Fruit fly (Drosophila melanogaster) whole organism, prepupa: Measurements from ENCODE around the gene CG31743.

Experiments used
- Blimp-1 ChIP-seq: fragments of 200-800 bp; sonication (Bioruptor generic); optimal IDR thresholded peaks from 3 replicates; lab custom pipeline; 2017; ENCODE audit warnings: missing biosample characterization, missing genetic modification characterization, mild to moderate bottlenecking, moderate library complexity, missing genetic modification reagents
- CG10669 ChIP-seq: fragments of 200-800 bp; sonication (Bioruptor generic); optimal IDR thresholded peaks from 3 replicates; lab custom pipeline; 2018; ENCODE audit warnings: missing biosample characterization, mild to moderate bottlenecking, missing genetic modification characterization, moderate library complexity
- CG11294 ChIP-seq: fragments of 200-800 bp; sonication (Bioruptor generic); IDR thresholded peaks from 2 replicates; pipeline ENCODE4 v1.3.6; 2022; ENCODE audit warnings: missing biosample characterization, missing genetic modification characterization
- CG11762 ChIP-seq: fragments of 200-800 bp; sonication (Bioruptor generic); optimal IDR thresholded peaks from 3 replicates; lab custom pipeline; 2016; ENCODE audit warnings: missing biosample characterization, missing genetic modification characterization; ENCODE audit not compliant: insufficient read depth
- CG15336 ChIP-seq: fragments of 200-800 bp; sonication (Bioruptor generic); IDR thresholded peaks from 2 replicates; pipeline ENCODE4 v1.3.6; 2022; ENCODE audit warnings: missing biosample characterization, missing genetic modification characterization
- CG1621 ChIP-seq: fragments of 200-800 bp; sonication (Bioruptor generic); optimal IDR thresholded peaks from 3 replicates; lab custom pipeline; 2018; ENCODE audit warnings: missing biosample characterization, mild to moderate bottlenecking, missing genetic modification characterization
- CG16779 ChIP-seq: fragments of 200-800 bp; sonication (Bioruptor generic); optimal IDR thresholded peaks from 3 replicates; lab custom pipeline; 2017; ENCODE audit warnings: missing biosample characterization, mild to moderate bottlenecking, missing genetic modification characterization
- CG32006 ChIP-seq: fragments of 200-800 bp; sonication (Bioruptor generic); optimal IDR thresholded peaks from 3 replicates; lab custom pipeline; 2017; ENCODE audit warnings: missing biosample characterization, mild to moderate bottlenecking, missing genetic modification characterization
- CG34406 ChIP-seq: fragments of 200-800 bp; sonication (Bioruptor generic); optimal IDR thresholded peaks from 3 replicates; lab custom pipeline; 2016; ENCODE audit warnings: missing biosample characterization, missing genetic modification characterization
- CG3919 ChIP-seq: fragments of 200-800 bp; sonication (Bioruptor generic); optimal IDR thresholded peaks from 3 replicates; lab custom pipeline; 2016; ENCODE audit warnings: missing biosample characterization, missing genetic modification characterization
- CG6276 ChIP-seq: fragments of 200-800 bp; sonication (Bioruptor generic); optimal IDR thresholded peaks from 2 replicates; lab custom pipeline; 2017; ENCODE audit warnings: missing biosample characterization, mild to moderate bottlenecking, missing genetic modification characterization
- CG6792 ChIP-seq: fragments of 200-800 bp; sonication (Bioruptor generic); optimal IDR thresholded peaks from 3 replicates; lab custom pipeline; 2016; ENCODE audit warnings: missing biosample characterization, missing genetic modification characterization
- CG7368 ChIP-seq: fragments of 200-800 bp; sonication (Bioruptor generic); optimal IDR thresholded peaks from 3 replicates; lab custom pipeline; 2016; ENCODE audit warnings: missing biosample characterization, missing genetic modification characterization
- CG8319 ChIP-seq: fragments of 200-800 bp; sonication (Bioruptor generic); optimal IDR thresholded peaks from 3 replicates; lab custom pipeline; 2016; ENCODE audit warnings: missing biosample characterization, missing genetic modification characterization
- CG8632 ChIP-seq: fragments of 200-800 bp; sonication (Bioruptor generic); optimal IDR thresholded peaks from 3 replicates; lab custom pipeline; 2016; ENCODE audit warnings: missing biosample characterization, missing genetic modification characterization
- CG9139 ChIP-seq: fragments of 200-800 bp; sonication (Bioruptor generic); optimal IDR thresholded peaks from 3 replicates; lab custom pipeline; 2017; ENCODE audit warnings: missing biosample characterization, mild to moderate bottlenecking, missing genetic modification characterization
- Eip78C ChIP-seq: fragments of 200-800 bp; sonication (Bioruptor generic); peaks from one replicate; lab custom pipeline; 2016; ENCODE audit warnings: missing biosample characterization, missing genetic modification characterization
- Eip93F ChIP-seq: fragments of 200-800 bp; sonication (Bioruptor generic); optimal IDR thresholded peaks from 2 replicates; lab custom pipeline; 2016; ENCODE audit warnings: missing biosample characterization, mild to moderate bottlenecking, missing genetic modification characterization
- Ets21C ChIP-seq: fragments of 200-800 bp; sonication (Bioruptor generic); optimal IDR thresholded peaks from 3 replicates; lab custom pipeline; 2016; ENCODE audit warnings: missing biosample characterization, missing genetic modification characterization
- Ets96B ChIP-seq: fragments of 200-800 bp; optimal IDR thresholded peaks from 2 replicates; lab custom pipeline; 2019; ENCODE audit warnings: missing biosample characterization, mild to moderate bottlenecking, missing genetic modification characterization, moderate library complexity
- Gug ChIP-seq: fragments of 200-800 bp; sonication (Bioruptor generic); IDR thresholded peaks from 2 replicates; pipeline ENCODE4 v1.3.6; 2022; ENCODE audit warnings: missing biosample characterization, missing genetic modification characterization
- Hr38 ChIP-seq: sonication (Bioruptor generic); optimal IDR thresholded peaks from 2 replicates; lab custom pipeline; 2016; ENCODE audit warnings: missing biosample characterization, missing genetic modification characterization
- Hr39 ChIP-seq: fragments of 200-800 bp; sonication (Bioruptor generic); optimal IDR thresholded peaks from 2 replicates; lab custom pipeline; 2016; ENCODE audit warnings: missing biosample characterization, missing genetic modification characterization
- Hr4 ChIP-seq: fragments of 200-800 bp; sonication (Bioruptor generic); optimal IDR thresholded peaks from 3 replicates; lab custom pipeline; 2016; ENCODE audit warnings: missing biosample characterization, missing genetic modification characterization
- Met ChIP-seq: fragments of 200-800 bp; sonication (Bioruptor generic); optimal IDR thresholded peaks from 3 replicates; lab custom pipeline; 2016; ENCODE audit warnings: missing biosample characterization, missing genetic modification characterization
- OdsH ChIP-seq: fragments of 200-800 bp; sonication (Bioruptor generic); optimal IDR thresholded peaks from 3 replicates; lab custom pipeline; 2016; ENCODE audit warnings: missing biosample characterization, missing genetic modification characterization
- Sox14 ChIP-seq: fragments of 200-800 bp; sonication (Bioruptor generic); optimal IDR thresholded peaks from 3 replicates; lab custom pipeline; 2016; ENCODE audit warnings: missing biosample characterization, missing genetic modification characterization
- Sox15 ChIP-seq: fragments of 200-800 bp; sonication (Bioruptor generic); optimal IDR thresholded peaks from 3 replicates; lab custom pipeline; 2016; ENCODE audit warnings: missing biosample characterization, missing genetic modification characterization
- achi ChIP-seq: fragments of 200-800 bp; sonication (Bioruptor generic); optimal IDR thresholded peaks from 3 replicates; lab custom pipeline; 2016; ENCODE audit warnings: missing biosample characterization, missing genetic modification characterization
- dsx ChIP-seq: fragments of 200-800 bp; optimal IDR thresholded peaks from 3 replicates; lab custom pipeline; 2019; ENCODE audit warnings: missing biosample characterization, mild to moderate bottlenecking, missing genetic modification characterization, moderate library complexity; ENCODE audit not compliant: poor library complexity, severe bottlenecking
- eg ChIP-seq: fragments of 200-800 bp; sonication (Bioruptor generic); IDR thresholded peaks from 3 replicates; pipeline ENCODE4 v1.3.6; 2022; ENCODE audit warnings: missing biosample characterization, missing genetic modification characterization
- esn ChIP-seq: fragments of 200-800 bp; sonication (Bioruptor generic); optimal IDR thresholded peaks from 2 replicates; lab custom pipeline; 2016; ENCODE audit warnings: missing biosample characterization, mild to moderate bottlenecking, missing genetic modification characterization, moderate library complexity
- fkh ChIP-seq: fragments of 200-800 bp; sonication (Bioruptor generic); optimal IDR thresholded peaks from 3 replicates; lab custom pipeline; 2017; ENCODE audit warnings: missing biosample characterization, mild to moderate bottlenecking, missing genetic modification characterization, moderate library complexity
- lz ChIP-seq: fragments of 200-800 bp; sonication (Bioruptor generic); optimal IDR thresholded peaks from 3 replicates; lab custom pipeline; 2016; ENCODE audit warnings: missing biosample characterization, missing genetic modification characterization
- pdm3 ChIP-seq: fragments of 200-800 bp; sonication (Bioruptor generic); optimal IDR thresholded peaks from 3 replicates; lab custom pipeline; 2016; ENCODE audit warnings: missing biosample characterization, missing genetic modification characterization
- salr ChIP-seq, 2 experiments: fragments of 200-800 bp; sonication (Bioruptor generic); optimal IDR thresholded peaks; 3 replicates each; lab custom pipeline; 2016 to 2018; ENCODE audit warnings: missing biosample characterization in 2 of 2, missing genetic modification characterization in 2 of 2, mild to moderate bottlenecking in 1 of 2
- ss ChIP-seq, 2 experiments: fragments of 200-800 bp; sonication (Bioruptor generic); optimal IDR thresholded peaks; 2 replicates in 1 of 2; 3 replicates in 1 of 2; lab custom pipeline; 2017 to 2018; ENCODE audit warnings: mild to moderate bottlenecking in 2 of 2, missing biosample characterization in 2 of 2, missing genetic modification characterization in 2 of 2, moderate library complexity in 1 of 2
- svp ChIP-seq: fragments of 200-800 bp; sonication (Bioruptor generic); peaks from one replicate; lab custom pipeline; 2016; ENCODE audit warnings: missing biosample characterization, missing genetic modification characterization
- vri ChIP-seq: fragments of 200-800 bp; sonication (Bioruptor generic); optimal IDR thresholded peaks from 3 replicates; lab custom pipeline; 2016; ENCODE audit warnings: missing biosample characterization, mild to moderate bottlenecking, missing genetic modification characterization

CG31743 gene

dm6 chr2L:16852318-16852932 is 26.9 kb upstream of the CG31743 start, which contains the start of gene CG31810:
CG31810 (minus strand) TSS chr2L:16852368.
- 0 out of 2 replicates have a peak, but pooled peaks have one; percentile 20 for TF ChIP-seq CG15336
- TF ChIP-seq Eip78C (GFP tag; lab: Kevin White, UChicago), result peak; percentile 36
- no peak for TF ChIP-seq Sox15 (GFP tag; lab: Kevin White, UChicago)

dm6 chr2L:16857131-16857530 is 22.2 kb upstream of the CG31743 start:
- TF ChIP-seq ss (GFP tag; optimal IDR thresholded peaks at IDR 0.05; lab: Kevin White, UChicago) (no peak), Ets96B (tag; lab: Kevin White, UChicago) (no peak), CG7368 (no peak), Gug (GFP tag; lab: Robert Waterston, UW) (no peak), CG3919 (GFP tag; lab: Kevin White, UChicago) (no peak), CG11294 (GFP tag; lab: Robert Waterston, UW) (no peak), Blimp-1 (GFP tag; lab: Kevin White, UChicago) (no peak), CG1621 (tag; lab: Kevin White, UChicago) (no peak), achi (GFP tag; lab: Kevin White, UChicago) (no peak), CG15336 (no peak), CG8319 (GFP tag; lab: Kevin White, UChicago) (no peak), CG10669 (GFP tag; lab: Kevin White, UChicago) (no peak), Met (GFP tag; lab: Kevin White, UChicago) (no peak), CG11762 (GFP tag; lab: Kevin White, UChicago) (no peak), Hr4 (GFP tag; lab: Kevin White, UChicago) (no peak), lz (GFP tag; lab: Kevin White, UChicago) (no peak), CG6792 (GFP tag; lab: Kevin White, UChicago) (no peak)

- no peak for TF ChIP-seq vri
- TF ChIP-seq fkh (GFP tag; lab: Kevin White, UChicago), result peak; percentile 40
- peak; percentile 22 for TF ChIP-seq Eip78C (GFP tag; lab: Kevin White, UChicago)
Measured at dm6 chr2L:16857665-16858064, 21.7 kb upstream of the CG31743 start.

- TF ChIP-seq CG7368 (no peak), Ets96B (tag; lab: Kevin White, UChicago) (no peak), CG9139 (GFP tag; lab: Kevin White, UChicago) (no peak), CG1621 (tag; lab: Kevin White, UChicago) (no peak), Eip78C (GFP tag; lab: Kevin White, UChicago) (peak; percentile 30), Gug (GFP tag; lab: Robert Waterston, UW) (no peak), CG6276 (no peak), OdsH (GFP tag; lab: Kevin White, UChicago) (no peak), CG15336 (peak; percentile 38; the same call in 1 of the 2 replicates), dsx (no peak), CG34406 (GFP tag; lab: Kevin White, UChicago) (no peak), pdm3 (GFP tag; lab: Kevin White, UChicago) (no peak), eg (GFP tag; lab: Robert Waterston, UW) (no peak), lz (GFP tag; lab: Kevin White, UChicago) (no peak), Hr39 (no peak), Sox14 (no peak), CG10669 (GFP tag; lab: Kevin White, UChicago) (no peak), Ets21C (no peak), fkh (GFP tag; lab: Kevin White, UChicago) (peak; percentile 63), Hr38 (no peak)
Measured at dm6 chr2L:16858466-16859007, 20.8 kb upstream of the CG31743 start, which contains the start of gene CG31809. CG31809 (minus strand) TSS chr2L:16858714.

- no peak for TF ChIP-seq Eip93F (GFP tag; lab: Kevin White, UChicago)
- no peak for TF ChIP-seq fkh (GFP tag; lab: Kevin White, UChicago)
- no peak for TF ChIP-seq Eip78C (GFP tag; lab: Kevin White, UChicago)
- no peak for TF ChIP-seq Hr39
- no peak for TF ChIP-seq CG8632 (GFP tag; lab: Kevin White, UChicago)
- no peak for TF ChIP-seq OdsH (GFP tag; lab: Kevin White, UChicago)
- no peak for TF ChIP-seq salr (GFP tag; optimal IDR thresholded peaks at IDR 0.05; lab: Kevin White, UChicago)
- no peak for TF ChIP-seq esn (GFP tag; lab: Kevin White, UChicago)
- TF ChIP-seq CG16779, result no peak
- no peak for TF ChIP-seq CG11762 (GFP tag; lab: Kevin White, UChicago)
- no peak for TF ChIP-seq CG10669 (GFP tag; lab: Kevin White, UChicago)
- TF ChIP-seq dsx, result no peak
- no peak for TF ChIP-seq lz (GFP tag; lab: Kevin White, UChicago)
- TF ChIP-seq Sox15 (GFP tag; lab: Kevin White, UChicago), result no peak
- no peak for TF ChIP-seq Ets96B (tag; lab: Kevin White, UChicago)
- TF ChIP-seq svp (GFP tag; lab: Kevin White, UChicago), result no peak
- TF ChIP-seq CG32006 (GFP tag; lab: Kevin White, UChicago), result no peak
- TF ChIP-seq CG8319 (GFP tag; lab: Kevin White, UChicago), result no peak
Measured at dm6 chr2L:16859103-16859502, 20.2 kb upstream of the CG31743 start.
